Worm (Caenorhabditis elegans): ENCODE results near the gene T22F7.1.

DNA sequence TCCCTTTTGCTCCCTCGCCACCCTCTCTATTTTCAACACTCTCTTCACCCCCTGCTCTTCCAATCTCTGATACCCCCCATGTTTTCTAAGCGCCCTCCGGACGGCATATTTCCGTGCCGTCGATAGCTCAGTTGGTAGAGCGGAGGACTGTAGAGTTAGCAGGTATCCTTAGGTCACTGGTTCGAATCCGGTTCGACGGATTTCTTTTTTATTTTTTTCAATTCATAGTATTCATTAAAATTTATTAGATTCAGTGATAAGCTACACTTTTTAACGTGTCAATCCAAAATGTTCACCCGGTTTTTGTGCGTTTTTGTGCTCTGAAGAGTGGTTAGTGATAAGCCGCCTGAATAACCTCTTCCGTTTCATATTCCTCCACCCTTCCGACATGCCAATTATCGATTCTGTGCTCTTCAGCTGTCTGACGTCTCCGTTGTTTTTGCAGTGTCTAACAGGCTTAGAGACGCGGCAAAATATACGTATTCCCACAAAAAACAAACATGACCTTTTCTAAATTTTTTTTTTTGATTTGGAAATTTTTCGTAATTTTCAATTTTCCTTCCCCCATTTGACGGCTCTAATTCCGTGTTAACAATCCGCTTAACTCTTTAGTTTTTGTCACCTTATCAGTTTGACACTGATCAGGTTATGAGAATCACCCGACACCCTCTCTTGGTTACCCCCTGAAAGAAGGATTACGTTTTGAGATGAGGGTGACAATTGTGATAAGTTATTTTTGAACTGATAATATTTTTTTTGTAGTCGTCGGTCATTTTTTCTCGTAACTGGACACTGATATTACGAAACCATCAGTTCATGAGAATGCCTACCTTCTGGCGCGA, 6.4 kb upstream of the T22F7.1 start:
- peak; percentile 23 for TF ChIP-seq fkh-4 (tag; optimal IDR thresholded peaks at IDR 0.05; ENCODE audit: borderline replicate concordance)
- TF ChIP-seq ama-1 (optimal IDR thresholded peaks at IDR 0.05), result no peak
- TF ChIP-seq snpc-4 (tag; optimal IDR thresholded peaks at IDR 0.05), result no peak
- peak; percentile 14 to 16 for TF ChIP-seq efl-1 (optimal IDR thresholded peaks at IDR 0.05)
- peak in 1 of 2 experiments; percentile 92 for TF ChIP-seq efl-1 (GFP tag; optimal IDR thresholded peaks at IDR 0.05 in 1 of 2)
- no peak for TF ChIP-seq mep-1 (tag; optimal IDR thresholded peaks at IDR 0.05)
- no peak for TF ChIP-seq sox-4 (tag; optimal IDR thresholded peaks at IDR 0.05)
- no peak for TF ChIP-seq lin-14 (GFP tag; optimal IDR thresholded peaks at IDR 0.05)
- TF ChIP-seq unc-62 (GFP tag; optimal IDR thresholded peaks at IDR 0.05), result no peak
- TF ChIP-seq elt-2 (tag; optimal IDR thresholded peaks at IDR 0.05), result peak; percentile 85
- peak; percentile 59 for TF ChIP-seq swsn-7 (tag; optimal IDR thresholded peaks at IDR 0.05)
